Fruit fly (Drosophila melanogaster) whole organism, wandering third instar larva: Measurements from ENCODE around the gene CG4887.

Experiments used
- Myc ChIP-seq: fragments of >200 bp; optimal IDR thresholded peaks from 2 replicates; lab custom pipeline; 2017
- OdsH ChIP-seq: fragments of 200-800 bp; sonication (Bioruptor generic); optimal IDR thresholded peaks from 2 replicates; lab custom pipeline; 2016; ENCODE audit warnings: missing biosample characterization, mild to moderate bottlenecking, missing genetic modification characterization
- psq ChIP-seq: fragments of 200-800 bp; sonication (Bioruptor generic); optimal IDR thresholded peaks from 3 replicates; lab custom pipeline; 2017; ENCODE audit warnings: missing biosample characterization, mild to moderate bottlenecking, missing genetic modification characterization, moderate library complexity
- usp ChIP-seq: fragments of >200 bp; optimal IDR thresholded peaks from 2 replicates; lab custom pipeline; 2017; ENCODE audit warnings: missing biosample characterization, missing genetic modification characterization

dm6 chr2L:1183799-1184198 lies 11.0 kb downstream of the CG4887 start, which contains the start of the genes CG5126 and Tgt:
- TF ChIP-seq Myc: no peak
- no peak for TF ChIP-seq usp (GFP tag; lab: Kevin White, UChicago)
- TF ChIP-seq psq (GFP tag; lab: Kevin White, UChicago): no peak
- TF ChIP-seq OdsH: no peak
